Fruit fly (Drosophila melanogaster) whole organism, embryonic: ENCODE results near the gene CG14515.

Experiments used
- Abd-B ChIP-seq: fragments of 200-800 bp; sonication (Bioruptor generic); optimal IDR thresholded peaks from 2 replicates; lab custom pipeline; 2018; ENCODE audit warnings: missing biosample characterization, mild to moderate bottlenecking, missing genetic modification characterization, moderate library complexity
- Aef1 ChIP-seq: fragments of 200-800 bp; sonication (Bioruptor generic); IDR thresholded peaks from 3 replicates; pipeline ENCODE4 v1.3.6; 2022; ENCODE audit warnings: missing biosample characterization, missing genetic modification characterization
- Antp ChIP-seq: fragments of 200-800 bp; sonication (Bioruptor generic); optimal IDR thresholded peaks from 3 replicates; lab custom pipeline; 2016; ENCODE audit warnings: missing biosample characterization, missing genetic modification characterization
- Atf-2 ChIP-seq: fragments of 200-800 bp; sonication (Bioruptor generic); optimal IDR thresholded peaks from 2 replicates; lab custom pipeline; 2016; ENCODE audit warnings: missing biosample characterization, missing genetic modification characterization
- Bgb ChIP-seq: fragments of 200-800 bp; sonication (Bioruptor generic); IDR thresholded peaks from 2 replicates; pipeline ENCODE4 v1.3.6; 2022; ENCODE audit warnings: missing biosample characterization, missing genetic modification characterization; ENCODE audit not compliant: partially characterized antibody
- Blimp-1 ChIP-seq: fragments of 200-800 bp; sonication (Bioruptor generic); optimal IDR thresholded peaks from 3 replicates; lab custom pipeline; 2018; ENCODE audit warnings: missing biosample characterization, missing genetic modification characterization, mild to moderate bottlenecking, moderate library complexity, missing genetic modification reagents
- CG11695 ChIP-seq: fragments of 200-800 bp; sonication (Bioruptor generic); IDR thresholded peaks from 3 replicates; pipeline ENCODE4 v1.3.6; 2022; ENCODE audit warnings: missing biosample characterization, missing genetic modification characterization
- CG11696 ChIP-seq: fragments of 200-800 bp; sonication (Bioruptor generic); IDR thresholded peaks from 2 replicates; pipeline ENCODE4 v1.3.6; 2022; ENCODE audit warnings: missing biosample characterization, missing genetic modification characterization
- CG1233 ChIP-seq: fragments of 200-800 bp; sonication (Bioruptor generic); optimal IDR thresholded peaks from 4 replicates; lab custom pipeline; 2018; ENCODE audit warnings: missing biosample characterization, mild to moderate bottlenecking, missing genetic modification characterization
- CG12942 ChIP-seq: fragments of 200-800 bp; sonication (Bioruptor generic); optimal IDR thresholded peaks from 3 replicates; lab custom pipeline; 2016; ENCODE audit warnings: missing biosample characterization, missing genetic modification characterization
- CG14860 ChIP-seq: fragments of 200-800 bp; sonication (Bioruptor generic); IDR thresholded peaks from 3 replicates; pipeline ENCODE4 v1.3.6; 2022; ENCODE audit warnings: missing biosample characterization, missing genetic modification characterization; ENCODE audit not compliant: partially characterized antibody
- CG18619 ChIP-seq: fragments of 200-800 bp; sonication (Bioruptor generic); optimal IDR thresholded peaks from 3 replicates; lab custom pipeline; 2017; ENCODE audit warnings: missing biosample characterization, mild to moderate bottlenecking, missing genetic modification characterization
- CG30431 ChIP-seq: fragments of 200-800 bp; sonication (Bioruptor generic); optimal IDR thresholded peaks from 2 replicates; lab custom pipeline; 2017; ENCODE audit warnings: missing biosample characterization, missing genetic modification characterization
- CG4404 ChIP-seq: fragments of 200-800 bp; sonication (Bioruptor generic); IDR thresholded peaks from 2 replicates; pipeline ENCODE4 v1.3.6; 2022; ENCODE audit warnings: missing biosample characterization, missing genetic modification characterization
- CG4820 ChIP-seq: fragments of 200-800 bp; sonication (Bioruptor generic); optimal IDR thresholded peaks from 3 replicates; lab custom pipeline; 2016; ENCODE audit warnings: missing biosample characterization, missing genetic modification characterization
- CG4854 ChIP-seq: fragments of 200-800 bp; sonication (Bioruptor generic); optimal IDR thresholded peaks from 2 replicates; lab custom pipeline; 2016; ENCODE audit warnings: missing biosample characterization, missing genetic modification characterization, inconsistent platforms
- CG5180 ChIP-seq: fragments of 200-800 bp; sonication (Bioruptor generic); optimal IDR thresholded peaks from 3 replicates; lab custom pipeline; 2017; ENCODE audit warnings: missing biosample characterization, missing genetic modification characterization, mild to moderate bottlenecking, moderate library complexity, missing genetic modification reagents
- CG6175 ChIP-seq: fragments of 200-800 bp; sonication (Bioruptor generic); IDR thresholded peaks from 3 replicates; pipeline ENCODE4 v1.3.6; 2022; ENCODE audit warnings: missing biosample characterization, missing genetic modification characterization
- CG6791 ChIP-seq: fragments of 200-800 bp; sonication (Bioruptor generic); IDR thresholded peaks from 3 replicates; pipeline ENCODE4 v1.3.6; 2022; ENCODE audit warnings: missing biosample characterization, missing genetic modification characterization; ENCODE audit not compliant: partially characterized antibody
- CG8478 ChIP-seq: fragments of >200 bp; optimal IDR thresholded peaks from 2 replicates; lab custom pipeline; 2018
- CG8944 ChIP-seq: fragments of 200-800 bp; sonication (Bioruptor generic); optimal IDR thresholded peaks from 3 replicates; lab custom pipeline; 2016; ENCODE audit warnings: missing biosample characterization, missing genetic modification characterization
- CG9215 ChIP-seq: fragments of 200-800 bp; sonication (Bioruptor generic); IDR thresholded peaks from 2 replicates; pipeline ENCODE4 v1.3.6; 2022; ENCODE audit warnings: missing biosample characterization, missing genetic modification characterization
- Fer1 ChIP-seq: fragments of 200-800 bp; sonication (Bioruptor generic); optimal IDR thresholded peaks from 2 replicates; lab custom pipeline; 2017; ENCODE audit warnings: missing biosample characterization, mild to moderate bottlenecking, missing genetic modification characterization
- Fer3 ChIP-seq: fragments of 200-800 bp; sonication (Bioruptor generic); optimal IDR thresholded peaks from 2 replicates; lab custom pipeline; 2018; ENCODE audit warnings: missing biosample characterization, mild to moderate bottlenecking, missing genetic modification characterization, moderate library complexity
- Jarid2 ChIP-seq: fragments of 200-800 bp; sonication (Bioruptor generic); optimal IDR thresholded peaks from 3 replicates; lab custom pipeline; 2017; ENCODE audit warnings: mild to moderate bottlenecking, missing biosample characterization, missing genetic modification reagents, missing genetic modification characterization
- Mes4 ChIP-seq: fragments of 200-800 bp; sonication (Bioruptor generic); optimal IDR thresholded peaks from 2 replicates; lab custom pipeline; 2016; ENCODE audit warnings: missing biosample characterization, missing genetic modification characterization
- NC2β ChIP-seq: fragments of 200-800 bp; sonication (Bioruptor generic); optimal IDR thresholded peaks from 2 replicates; lab custom pipeline; 2016; ENCODE audit warnings: missing biosample characterization, missing genetic modification characterization
- Sry-β ChIP-seq: fragments of 200-800 bp; sonication (Bioruptor generic); optimal IDR thresholded peaks from 2 replicates; lab custom pipeline; 2018; ENCODE audit warnings: missing biosample characterization, mild to moderate bottlenecking, missing genetic modification characterization, moderate library complexity
- TFAM ChIP-seq: fragments of 200-800 bp; sonication (Bioruptor generic); optimal IDR thresholded peaks from 2 replicates; lab custom pipeline; 2017; ENCODE audit warnings: missing biosample characterization, missing genetic modification characterization, inconsistent platforms
- ac ChIP-seq: fragments of 200-800 bp; sonication (Bioruptor generic); optimal IDR thresholded peaks from 3 replicates; lab custom pipeline; 2017; ENCODE audit warnings: missing biosample characterization, mild to moderate bottlenecking, missing genetic modification characterization
- bcd ChIP-seq: fragments of 200-800 bp; sonication (Bioruptor generic); optimal IDR thresholded peaks from 2 replicates; lab custom pipeline; 2017; ENCODE audit warnings: missing biosample characterization, mild to moderate bottlenecking, missing genetic modification characterization
- cad ChIP-seq: fragments of >200 bp; optimal IDR thresholded peaks from 2 replicates; lab custom pipeline; 2017; ENCODE audit warnings: missing biosample characterization, missing genetic modification characterization
- chif ChIP-seq, 2 experiments: fragments of 200-800 bp; sonication (Bioruptor generic); optimal IDR thresholded peaks; 3 replicates each; lab custom pipeline; 2016; ENCODE audit warnings: missing biosample characterization in 2 of 2, missing genetic modification characterization in 2 of 2
- chn ChIP-seq: fragments of 200-800 bp; sonication (Bioruptor generic); optimal IDR thresholded peaks from 2 replicates; lab custom pipeline; 2016; ENCODE audit warnings: missing biosample characterization, missing genetic modification characterization
- cwo ChIP-seq: fragments of 200-800 bp; sonication (Bioruptor generic); optimal IDR thresholded peaks from 3 replicates; lab custom pipeline; 2017; ENCODE audit warnings: missing biosample characterization, missing genetic modification characterization, mild to moderate bottlenecking, moderate library complexity, missing genetic modification reagents
- emc ChIP-seq: fragments of 200-800 bp; sonication (Bioruptor generic); optimal IDR thresholded peaks from 2 replicates; lab custom pipeline; 2016; ENCODE audit warnings: missing biosample characterization, missing genetic modification characterization
- esg ChIP-seq: fragments of 200-800 bp; sonication (Bioruptor generic); conservative IDR thresholded peaks from 2 replicates; pipeline ENCODE4 v1.3.6; 2022; ENCODE audit warnings: missing biosample characterization, missing genetic modification characterization
- fd102C ChIP-seq: fragments of 200-800 bp; sonication (Bioruptor generic); optimal IDR thresholded peaks from 2 replicates; lab custom pipeline; 2018; ENCODE audit warnings: missing biosample characterization, mild to moderate bottlenecking, missing genetic modification characterization, moderate library complexity
- gem ChIP-seq: fragments of 200-800 bp; sonication (Bioruptor generic); optimal IDR thresholded peaks from 2 replicates; lab custom pipeline; 2019; ENCODE audit warnings: missing biosample characterization, mild to moderate bottlenecking, missing genetic modification characterization, moderate library complexity
- grn ChIP-seq: fragments of 200-800 bp; sonication (Bioruptor generic); optimal IDR thresholded peaks from 3 replicates; lab custom pipeline; 2017; ENCODE audit warnings: missing biosample characterization, missing genetic modification characterization
- gsb ChIP-seq: fragments of 200-800 bp; sonication (Bioruptor generic); IDR thresholded peaks from 2 replicates; pipeline ENCODE4 v1.3.6; 2022; ENCODE audit warnings: missing biosample characterization, missing genetic modification characterization
- ham ChIP-seq: fragments of 200-800 bp; sonication (Bioruptor generic); IDR thresholded peaks from 2 replicates; pipeline ENCODE4 v1.3.6; 2022; ENCODE audit warnings: missing biosample characterization, missing genetic modification characterization
- oc ChIP-seq: fragments of 200-800 bp; sonication (Bioruptor generic); optimal IDR thresholded peaks from 2 replicates; lab custom pipeline; 2018; ENCODE audit warnings: missing biosample characterization, mild to moderate bottlenecking, missing genetic modification characterization, moderate library complexity
- pnt ChIP-seq: fragments of 200-800 bp; sonication (Bioruptor generic); optimal IDR thresholded peaks from 3 replicates; lab custom pipeline; 2016; ENCODE audit warnings: missing biosample characterization, missing genetic modification characterization
- salm ChIP-seq: fragments of 200-800 bp; sonication (Bioruptor generic); optimal IDR thresholded peaks from 2 replicates; lab custom pipeline; 2018; ENCODE audit warnings: missing biosample characterization, mild to moderate bottlenecking, missing genetic modification characterization
- scrt ChIP-seq: fragments of 200-800 bp; sonication (Bioruptor generic); optimal IDR thresholded peaks from 2 replicates; lab custom pipeline; 2018; ENCODE audit warnings: missing biosample characterization, mild to moderate bottlenecking, missing genetic modification characterization, moderate library complexity
- sima ChIP-seq: fragments of 200-800 bp; sonication (Bioruptor generic); optimal IDR thresholded peaks from 2 replicates; lab custom pipeline; 2016; ENCODE audit warnings: missing biosample characterization, missing genetic modification characterization
- slbo ChIP-seq: fragments of 200-800 bp; sonication (Bioruptor generic); IDR thresholded peaks from 2 replicates; pipeline ENCODE4 v1.3.6; 2022; ENCODE audit warnings: missing biosample characterization, missing genetic modification characterization
- stc ChIP-seq: fragments of 200-800 bp; sonication (Bioruptor generic); IDR thresholded peaks from 2 replicates; pipeline ENCODE4 v1.3.6; 2022; ENCODE audit warnings: missing biosample characterization, missing genetic modification characterization
- tgo ChIP-seq: fragments of 200-800 bp; sonication (Bioruptor generic); IDR thresholded peaks from 3 replicates; pipeline ENCODE4 v1.3.6; 2022; ENCODE audit warnings: missing biosample characterization, missing genetic modification characterization
- vvl ChIP-seq: fragments of 200-800 bp; sonication (Bioruptor generic); IDR thresholded peaks from 2 replicates; pipeline ENCODE4 v1.3.6; 2022; ENCODE audit warnings: missing biosample characterization, missing genetic modification characterization

The CG14515 gene

dm6 chr3R:29219948-29220347, 22.6 kb downstream of the CG14515 start, which contains the start of gene eEF1gamma (continued):
- TF ChIP-seq CG6791 (GFP tag; lab: Robert Waterston, UW) (peak; percentile 96), tgo (peak; percentile 93), ac (GFP tag; lab: Kevin White, UChicago) (peak; percentile 92), Aef1 (peak; percentile 83), Sry-β (GFP tag; lab: Kevin White, UChicago) (peak; percentile 67), CG5180 (GFP tag; lab: Kevin White, UChicago) (peak; percentile 86), CG4404 (GFP tag; lab: Robert Waterston, UW) (peak; percentile 74), Bgb (peak; percentile 94), oc (tag; lab: Kevin White, UChicago) (peak; percentile 90), slbo (GFP tag; lab: Robert Waterston, UW) (peak; percentile 92), fd102C (peak; percentile 93), CG14860 (GFP tag; lab: Robert Waterston, UW) (peak; percentile 93), Fer1 (GFP tag; lab: Kevin White, UChicago) (peak; percentile 97), CG11695 (peak; percentile 90), gsb (GFP tag; lab: Robert Waterston, UW) (peak; percentile 94), gem (tag; lab: Kevin White, UChicago) (peak; percentile 84), CG11696 (peak; percentile 83), CG12942 (GFP tag; lab: Kevin White, UChicago) (peak; percentile 86), grn (GFP tag; lab: Kevin White, UChicago) (peak; percentile 85), Blimp-1 (GFP tag; lab: Kevin White, UChicago) (peak; percentile 71), Abd-B (GFP tag; lab: Kevin White, UChicago) (peak; percentile 57), Jarid2 (GFP tag; lab: Kevin White, UChicago) (peak; percentile 88), bcd (peak; percentile 98), CG8944 (GFP tag; lab: Kevin White, UChicago) (peak; percentile 87), CG9215 (peak; percentile 76), CG4820 (GFP tag; lab: Kevin White, UChicago) (peak; percentile 88), cwo (peak; percentile 77), TFAM (GFP tag; lab: Kevin White, UChicago) (peak; percentile 88), CG18619 (GFP tag; lab: Kevin White, UChicago) (peak; percentile 98), stc (peak; percentile 94), vvl (GFP tag; lab: Robert Waterston, UW) (peak; percentile 98), CG8478 (lab: Kevin White, UChicago) (no peak), NC2β (GFP tag; lab: Kevin White, UChicago) (peak; percentile 99), emc (GFP tag; lab: Kevin White, UChicago) (peak; percentile 94), ham (GFP tag; lab: Robert Waterston, UW) (peak; percentile 90; the same call in 1 of the 2 replicates), scrt (GFP tag; lab: Kevin White, UChicago) (peak; percentile 93), pnt (GFP tag; lab: Kevin White, UChicago) (peak; percentile 60), sima (peak; percentile 94), Fer3 (peak; percentile 95), chif (GFP tag; optimal IDR thresholded peaks at IDR 0.05; lab: Kevin White, UChicago) (peak; percentile 90 to 97), cad (GFP tag; lab: Kevin White, UChicago) (no peak), chn (GFP tag; lab: Kevin White, UChicago) (peak; percentile 93), esg (GFP tag; lab: Robert Waterston, UW) (peak; percentile 61; the same call in 1 of the 2 replicates), salm (tag; lab: Kevin White, UChicago) (peak; percentile 90), Atf-2 (GFP tag; lab: Kevin White, UChicago) (peak; percentile 92), CG30431 (peak; percentile 92), Antp (GFP tag; lab: Kevin White, UChicago) (peak; percentile 78), CG4854 (GFP tag; lab: Kevin White, UChicago) (peak; percentile 94), CG1233 (GFP tag; lab: Kevin White, UChicago) (peak; percentile 98), Mes4 (peak; percentile 98), CG6175 (GFP tag; lab: Robert Waterston, UW) (peak; percentile 95)
